Worm (Caenorhabditis elegans) whole organism, mixed stage, embryonic: ENCODE results near the gene gpa-7.

Source experiments
- bed-3 ChIP-seq: fragments of 200-800 bp; sonication (Bioruptor generic); optimal IDR thresholded peaks from 3 replicates; lab custom pipeline; 2018; ENCODE audit warnings: mild to moderate bottlenecking, missing genetic modification characterization, moderate library complexity, missing compliant biosample characterization
- blmp-1 ChIP-seq: fragments of 150-350 bp; optimal IDR thresholded peaks from 2 replicates; lab custom pipeline; 2014; ENCODE audit warnings: missing biosample characterization, missing genetic modification characterization
- ces-1 ChIP-seq: fragments of 150-350 bp; optimal IDR thresholded peaks from 2 replicates; lab custom pipeline; 2014; ENCODE audit warnings: missing biosample characterization, missing genetic modification reagents, missing genetic modification characterization
- drap-1 ChIP-seq: fragments of 200-800 bp; sonication (Bioruptor generic); optimal IDR thresholded peaks from 3 replicates; lab custom pipeline; 2018; ENCODE audit warnings: mild to moderate bottlenecking, missing genetic modification characterization, missing compliant biosample characterization
- elt-1 ChIP-seq: sonication (generic microtip); optimal IDR thresholded peaks from 2 replicates; lab custom pipeline; 2017; ENCODE audit warnings: missing genetic modification characterization, mild to moderate bottlenecking, missing compliant biosample characterization, antibody characterized with exemption, moderate library complexity, borderline replicate concordance; ENCODE audit not compliant: insufficient read depth
- lsy-2 ChIP-seq: fragments of 150-350 bp; optimal IDR thresholded peaks from 2 replicates; lab custom pipeline; 2014; ENCODE audit warnings: missing biosample characterization, missing genetic modification characterization
- mep-1 ChIP-seq: fragments of 150-350 bp; optimal IDR thresholded peaks from 2 replicates; lab custom pipeline; 2017; ENCODE audit warnings: missing biosample characterization, missing genetic modification reagents, missing genetic modification characterization, inconsistent platforms
- nhr-12 ChIP-seq: fragments of 150-350 bp; optimal IDR thresholded peaks from 2 replicates; lab custom pipeline; 2014; ENCODE audit warnings: missing biosample characterization, missing genetic modification characterization
- nhr-76 ChIP-seq: sonication (generic microtip); optimal IDR thresholded peaks from 2 replicates; lab custom pipeline; 2017; ENCODE audit warnings: missing biosample characterization, missing genetic modification characterization
- unc-39 ChIP-seq: fragments of 150-350 bp; optimal IDR thresholded peaks from 2 replicates; lab custom pipeline; 2014; ENCODE audit warnings: missing biosample characterization, missing genetic modification characterization
- unc-62 ChIP-seq: fragments of 150-350 bp; optimal IDR thresholded peaks from 2 replicates; lab custom pipeline; 2014; ENCODE audit warnings: missing biosample characterization, missing genetic modification reagents, missing genetic modification characterization
- ztf-11 ChIP-seq: fragments of 150-350 bp; optimal IDR thresholded peaks from 2 replicates; lab custom pipeline; 2014; ENCODE audit warnings: missing biosample characterization, missing genetic modification characterization

- TF ChIP-seq lsy-2 (tag; lab: Kevin White, UChicago) = no peak
- no peak for TF ChIP-seq nhr-12
- TF ChIP-seq blmp-1 = no peak
- no peak for TF ChIP-seq ztf-11 (tag; lab: Kevin White, UChicago)
- TF ChIP-seq bed-3 (GFP tag; lab: Kevin White, UChicago) = no peak
- TF ChIP-seq drap-1 (GFP tag; lab: Kevin White, UChicago) = no peak
- no peak for TF ChIP-seq nhr-76 (tag; lab: Kevin White, UChicago)
- no peak for TF ChIP-seq ces-1 (GFP tag; lab: Kevin White, UChicago)
- TF ChIP-seq unc-39 = no peak
- TF ChIP-seq mep-1 (tag; lab: Kevin White, UChicago) = no peak
- TF ChIP-seq elt-1 = no peak
- no peak for TF ChIP-seq unc-62 (GFP tag; lab: Kevin White, UChicago)
Measured at ce11 chrIV:10430507-10430906, 26.7 kb downstream of the gpa-7 start.
